Worm (Caenorhabditis elegans): ENCODE results near the gene F59A6.4.

DNA sequence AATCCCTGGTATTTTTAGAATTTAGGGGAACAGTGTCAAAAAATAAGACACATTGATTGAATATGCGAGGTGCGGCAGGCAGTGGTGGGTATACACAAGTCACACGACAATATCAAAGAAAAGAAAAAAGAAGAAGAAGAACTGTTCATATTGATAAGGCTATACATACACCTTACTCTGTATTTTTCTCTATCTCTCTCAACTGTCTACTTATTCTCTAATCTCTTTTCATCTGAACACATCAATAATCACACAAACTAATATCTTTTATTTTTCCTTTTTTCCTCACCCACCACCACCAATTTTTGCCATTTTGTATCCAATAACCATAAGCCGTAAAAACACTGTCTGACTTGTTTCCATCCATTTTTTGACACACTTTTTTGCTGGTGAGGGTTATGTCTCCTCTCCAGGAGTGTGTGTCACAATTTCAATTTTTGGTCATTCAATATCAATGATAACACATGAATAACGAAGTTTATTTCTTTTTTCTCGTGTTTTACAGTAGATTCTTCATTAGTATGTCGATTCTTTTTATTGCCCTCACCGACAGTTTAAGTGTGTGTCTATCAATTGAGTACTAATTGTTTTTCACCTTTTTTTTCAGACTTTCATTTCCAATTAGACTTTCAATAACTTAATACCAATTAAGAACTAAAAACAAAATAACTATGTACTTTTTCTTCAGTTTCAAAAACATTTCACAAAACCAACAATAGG is 14.7 kb downstream of the F59A6.4 start:
- no peak for TF ChIP-seq him-1 (tag; optimal IDR thresholded peaks at IDR 0.05)
- TF ChIP-seq W03F9.2 (tag; optimal IDR thresholded peaks at IDR 0.05), result no peak
- TF ChIP-seq dao-5 (tag; optimal IDR thresholded peaks at IDR 0.05), result no peak
